Fruit fly (Drosophila melanogaster) S2 (cell line): ENCODE results near the gene CG32037.

Experiments
- CG8478 ChIP-seq: fragments of >200 bp; optimal IDR thresholded peaks from 2 replicates; lab custom pipeline; 2018
- CTCF ChIP-seq, 2 experiments: fragments of >200 bp; optimal IDR thresholded peaks; 2 replicates each; lab custom pipeline; 2018

dm6 chr3L:9497981-9498619 lies 6.1 kb upstream of the CG32037 start:
- no peak for TF ChIP-seq CG8478 (lab: Kevin White, UChicago)
- no peak for TF ChIP-seq CTCF (optimal IDR thresholded peaks at IDR 0.05; lab: Kevin White, UChicago)
